Fruit fly (Drosophila melanogaster) whole organism, embryonic: ENCODE measurements around the gene Rbm13.

ENCODE experiments used
- ATbp ChIP-seq: fragments of 200-800 bp; sonication (Bioruptor generic); optimal IDR thresholded peaks from 2 replicates; lab custom pipeline; 2017; ENCODE audit warnings: missing biosample characterization, mild to moderate bottlenecking, missing genetic modification characterization, missing genetic modification reagents
- CG1024 ChIP-seq: fragments of 200-800 bp; sonication (Bioruptor generic); IDR thresholded peaks from 2 replicates; pipeline ENCODE4 v1.3.6; 2022; ENCODE audit warnings: missing biosample characterization, missing genetic modification characterization
- CG11085 ChIP-seq: fragments of 200-800 bp; sonication (Bioruptor generic); IDR thresholded peaks from 2 replicates; pipeline ENCODE4 v1.3.6; 2022; ENCODE audit warnings: missing biosample characterization, missing genetic modification characterization
- CG13287 ChIP-seq: fragments of 200-800 bp; sonication (Bioruptor generic); IDR thresholded peaks from 2 replicates; pipeline ENCODE4 v1.3.6; 2022; ENCODE audit warnings: missing biosample characterization, missing genetic modification characterization; ENCODE audit not compliant: partially characterized antibody
- CG17385 ChIP-seq: fragments of 200-800 bp; sonication (Bioruptor generic); optimal IDR thresholded peaks from 3 replicates; lab custom pipeline; 2018; ENCODE audit warnings: missing biosample characterization, mild to moderate bottlenecking, missing genetic modification characterization
- CG18262 ChIP-seq: fragments of 200-800 bp; optimal IDR thresholded peaks from 3 replicates; lab custom pipeline; 2019; ENCODE audit warnings: missing biosample characterization, mild to moderate bottlenecking, missing genetic modification characterization, moderate library complexity
- CG18476 ChIP-seq: fragments of 200-800 bp; sonication (Bioruptor generic); optimal IDR thresholded peaks from 2 replicates; lab custom pipeline; 2016; ENCODE audit warnings: missing biosample characterization, mild to moderate bottlenecking, missing genetic modification characterization
- CG32767 ChIP-seq: fragments of 200-800 bp; sonication (Bioruptor generic); IDR thresholded peaks from 2 replicates; pipeline ENCODE4 v1.3.6; 2022; ENCODE audit warnings: missing biosample characterization, missing genetic modification characterization
- CG32772 ChIP-seq: fragments of 200-800 bp; sonication (Bioruptor generic); IDR thresholded peaks from 2 replicates; pipeline ENCODE4 v1.3.6; 2022; ENCODE audit warnings: missing biosample characterization, missing genetic modification characterization
- CG34224 ChIP-seq: fragments of 200-800 bp; sonication (Bioruptor generic); IDR thresholded peaks from 3 replicates; pipeline ENCODE4 v1.3.6; 2022; ENCODE audit warnings: missing biosample characterization, missing genetic modification characterization; ENCODE audit not compliant: partially characterized antibody
- CG3995 ChIP-seq: fragments of 200-800 bp; sonication (Bioruptor generic); optimal IDR thresholded peaks from 3 replicates; lab custom pipeline; 2016; ENCODE audit warnings: missing biosample characterization, missing genetic modification characterization
- CG4730 ChIP-seq: fragments of 200-800 bp; sonication (Bioruptor generic); IDR thresholded peaks from 2 replicates; pipeline ENCODE4 v1.3.6; 2022; ENCODE audit warnings: missing biosample characterization, missing genetic modification characterization
- CG4854 ChIP-seq: fragments of 200-800 bp; sonication (Bioruptor generic); optimal IDR thresholded peaks from 2 replicates; lab custom pipeline; 2016; ENCODE audit warnings: missing biosample characterization, missing genetic modification characterization, inconsistent platforms
- CG6175 ChIP-seq: fragments of 200-800 bp; sonication (Bioruptor generic); IDR thresholded peaks from 3 replicates; pipeline ENCODE4 v1.3.6; 2022; ENCODE audit warnings: missing biosample characterization, missing genetic modification characterization
- CG7987 ChIP-seq: fragments of 200-800 bp; sonication (Bioruptor generic); optimal IDR thresholded peaks from 2 replicates; lab custom pipeline; 2018; ENCODE audit warnings: missing biosample characterization, mild to moderate bottlenecking, missing genetic modification characterization, moderate library complexity
- CG8359 ChIP-seq: fragments of 200-800 bp; sonication (Bioruptor generic); optimal IDR thresholded peaks from 2 replicates; lab custom pipeline; 2017; ENCODE audit warnings: missing biosample characterization, mild to moderate bottlenecking, missing genetic modification characterization, borderline replicate concordance
- CG9876 ChIP-seq: fragments of 200-800 bp; sonication (Bioruptor generic); optimal IDR thresholded peaks from 2 replicates; lab custom pipeline; 2016; ENCODE audit warnings: missing biosample characterization, missing genetic modification characterization
- CoRest ChIP-seq: fragments of 200-800 bp; sonication (Bioruptor generic); optimal IDR thresholded peaks from 3 replicates; lab custom pipeline; 2018; ENCODE audit warnings: missing biosample characterization, mild to moderate bottlenecking, missing genetic modification characterization, moderate library complexity
- D19A ChIP-seq: fragments of 200-800 bp; optimal IDR thresholded peaks from 3 replicates; lab custom pipeline; 2019; ENCODE audit warnings: missing biosample characterization, mild to moderate bottlenecking, missing genetic modification characterization, moderate library complexity
- Dp ChIP-seq: fragments of 200-800 bp; sonication (Bioruptor generic); optimal IDR thresholded peaks from 2 replicates; lab custom pipeline; 2018; ENCODE audit warnings: missing biosample characterization, mild to moderate bottlenecking, missing genetic modification characterization, moderate library complexity
- Drgx ChIP-seq: fragments of 200-800 bp; sonication (Bioruptor generic); IDR thresholded peaks from 2 replicates; pipeline ENCODE4 v1.3.6; 2022; ENCODE audit warnings: missing biosample characterization, missing genetic modification characterization
- Ets65A ChIP-seq: fragments of 200-800 bp; sonication (Bioruptor generic); peaks from one replicate; lab custom pipeline; 2016; ENCODE audit warnings: missing biosample characterization, missing genetic modification characterization
- HLH4C ChIP-seq: fragments of 200-800 bp; sonication (Bioruptor generic); IDR thresholded peaks from 3 replicates; pipeline ENCODE4 v1.3.6; 2022; ENCODE audit warnings: missing biosample characterization, missing genetic modification characterization; ENCODE audit not compliant: partially characterized antibody
- HLH54F ChIP-seq: fragments of 200-800 bp; sonication (Bioruptor generic); optimal IDR thresholded peaks from 3 replicates; lab custom pipeline; 2016; ENCODE audit warnings: missing biosample characterization, missing genetic modification characterization
- Hr3 ChIP-seq: fragments of 200-800 bp; sonication (Bioruptor generic); optimal IDR thresholded peaks from 3 replicates; lab custom pipeline; 2016; ENCODE audit warnings: missing biosample characterization, missing genetic modification characterization
- Lim3 ChIP-seq: fragments of 200-800 bp; sonication (Bioruptor generic); IDR thresholded peaks from 2 replicates; pipeline ENCODE4 v1.3.6; 2022; ENCODE audit warnings: missing biosample characterization, missing genetic modification characterization
- MBD-R2 ChIP-seq: fragments of 200-800 bp; sonication (Bioruptor generic); IDR thresholded peaks from 2 replicates; pipeline ENCODE4 v1.3.6; 2022; ENCODE audit warnings: missing biosample characterization, missing genetic modification characterization
- Myb ChIP-seq: fragments of 200-800 bp; sonication (Bioruptor generic); optimal IDR thresholded peaks from 2 replicates; lab custom pipeline; 2016; ENCODE audit warnings: missing biosample characterization, missing genetic modification characterization
- Opbp ChIP-seq: fragments of 200-800 bp; sonication (Bioruptor generic); IDR thresholded peaks from 3 replicates; pipeline ENCODE4 v1.3.6; 2022; ENCODE audit warnings: missing biosample characterization, missing genetic modification characterization; ENCODE audit not compliant: partially characterized antibody
- Rfx ChIP-seq: fragments of 200-800 bp; sonication (Bioruptor generic); IDR thresholded peaks from 2 replicates; pipeline ENCODE4 v1.3.6; 2022; ENCODE audit warnings: missing biosample characterization, missing genetic modification characterization
- Tbp ChIP-seq: fragments of >200 bp; optimal IDR thresholded peaks from 2 replicates; lab custom pipeline; 2018; ENCODE audit warnings: missing biosample characterization, missing genetic modification characterization
- Xrp1 ChIP-seq: fragments of 200-800 bp; sonication (Bioruptor generic); IDR thresholded peaks from 2 replicates; pipeline ENCODE4 v1.3.6; 2022; ENCODE audit warnings: missing biosample characterization, missing genetic modification characterization
- bbx ChIP-seq: fragments of 200-800 bp; sonication (Bioruptor generic); IDR thresholded peaks from 2 replicates; pipeline ENCODE4 v1.3.6; 2022; ENCODE audit warnings: missing biosample characterization, missing genetic modification characterization; ENCODE audit not compliant: partially characterized antibody
- btn ChIP-seq: fragments of 200-800 bp; sonication (Bioruptor generic); optimal IDR thresholded peaks from 2 replicates; lab custom pipeline; 2016; ENCODE audit warnings: missing biosample characterization, missing genetic modification characterization
- danr ChIP-seq: fragments of 200-800 bp; sonication (Bioruptor generic); IDR thresholded peaks from 2 replicates; pipeline ENCODE4 v1.3.6; 2022; ENCODE audit warnings: missing biosample characterization, missing genetic modification characterization
- emc ChIP-seq: fragments of 200-800 bp; sonication (Bioruptor generic); optimal IDR thresholded peaks from 2 replicates; lab custom pipeline; 2016; ENCODE audit warnings: missing biosample characterization, missing genetic modification characterization
- grau ChIP-seq: fragments of 200-800 bp; optimal IDR thresholded peaks from 3 replicates; lab custom pipeline; 2019; ENCODE audit warnings: missing biosample characterization, mild to moderate bottlenecking, missing genetic modification characterization, moderate library complexity
- ham ChIP-seq: fragments of 200-800 bp; sonication (Bioruptor generic); IDR thresholded peaks from 2 replicates; pipeline ENCODE4 v1.3.6; 2022; ENCODE audit warnings: missing biosample characterization, missing genetic modification characterization
- hbn ChIP-seq: fragments of 200-800 bp; sonication (Bioruptor generic); IDR thresholded peaks from 2 replicates; pipeline ENCODE4 v1.3.6; 2022; ENCODE audit warnings: missing biosample characterization, missing genetic modification characterization; ENCODE audit not compliant: partially characterized antibody
- inv ChIP-seq: fragments of 200-800 bp; sonication (Bioruptor generic); IDR thresholded peaks from 2 replicates; pipeline ENCODE4 v1.3.6; 2022; ENCODE audit warnings: missing biosample characterization, missing genetic modification characterization; ENCODE audit not compliant: partially characterized antibody
- lab ChIP-seq: fragments of 200-800 bp; sonication (Bioruptor generic); optimal IDR thresholded peaks from 3 replicates; lab custom pipeline; 2017; ENCODE audit warnings: missing biosample characterization, missing genetic modification characterization, mild to moderate bottlenecking, moderate library complexity, missing genetic modification reagents
- luna ChIP-seq: fragments of 200-800 bp; sonication (Bioruptor generic); optimal IDR thresholded peaks from 2 replicates; lab custom pipeline; 2016; ENCODE audit warnings: missing biosample characterization, missing genetic modification characterization
- mld ChIP-seq: fragments of 200-800 bp; sonication (Bioruptor generic); IDR thresholded peaks from 3 replicates; pipeline ENCODE4 v1.3.6; 2022; ENCODE audit warnings: missing biosample characterization, missing genetic modification characterization; ENCODE audit not compliant: partially characterized antibody
- nerfin-1 ChIP-seq: fragments of 200-800 bp; sonication (Bioruptor generic); optimal IDR thresholded peaks from 3 replicates; lab custom pipeline; 2019; ENCODE audit warnings: missing biosample characterization, mild to moderate bottlenecking, missing genetic modification characterization, moderate library complexity
- nom ChIP-seq: fragments of 200-800 bp; sonication (Bioruptor generic); optimal IDR thresholded peaks from 2 replicates; lab custom pipeline; 2017; ENCODE audit warnings: missing biosample characterization, missing genetic modification characterization, mild to moderate bottlenecking, moderate library complexity, missing genetic modification reagents
- onecut ChIP-seq: fragments of 200-800 bp; sonication (Bioruptor generic); IDR thresholded peaks from 2 replicates; pipeline ENCODE4 v1.3.6; 2022; ENCODE audit warnings: missing biosample characterization, missing genetic modification characterization
- org-1 ChIP-seq: fragments of 200-800 bp; sonication (Bioruptor generic); optimal IDR thresholded peaks from 2 replicates; lab custom pipeline; 2017; ENCODE audit warnings: missing biosample characterization, missing genetic modification characterization
- seq ChIP-seq: fragments of 200-800 bp; sonication (Bioruptor generic); IDR thresholded peaks from 2 replicates; pipeline ENCODE4 v1.3.6; 2022; ENCODE audit warnings: missing biosample characterization, missing genetic modification characterization
- sna ChIP-seq: fragments of 200-800 bp; sonication (Bioruptor generic); IDR thresholded peaks from 2 replicates; pipeline ENCODE4 v1.3.6; 2022; ENCODE audit warnings: missing biosample characterization, missing genetic modification characterization; ENCODE audit not compliant: partially characterized antibody
- vvl ChIP-seq: fragments of 200-800 bp; sonication (Bioruptor generic); IDR thresholded peaks from 2 replicates; pipeline ENCODE4 v1.3.6; 2022; ENCODE audit warnings: missing biosample characterization, missing genetic modification characterization
- zen2 ChIP-seq: fragments of 200-800 bp; sonication (Bioruptor generic); IDR thresholded peaks from 3 replicates; pipeline ENCODE4 v1.3.6; 2022; ENCODE audit warnings: missing biosample characterization, missing genetic modification characterization; ENCODE audit not compliant: partially characterized antibody

The Rbm13 gene

dm6 chrX:8896080-8896479, 5.4 kb upstream of the Rbm13 start (continued):
- TF ChIP-seq vvl (GFP tag; lab: Robert Waterston, UW) (peak; percentile 98), Myb (GFP tag; lab: Kevin White, UChicago) (peak; percentile 31), danr (peak; percentile 94), Hr3 (GFP tag; lab: Kevin White, UChicago) (peak; percentile 93), CoRest (tag; lab: Kevin White, UChicago) (peak; percentile 95), CG11085 (peak; percentile 94), CG17385 (GFP tag; lab: Kevin White, UChicago) (peak; percentile 90), Rfx (GFP tag; lab: Robert Waterston, UW) (peak; percentile 98), onecut (peak; percentile 86), bbx (GFP tag; lab: Robert Waterston, UW) (no peak), MBD-R2 (peak; percentile 90), CG4730 (GFP tag; lab: Robert Waterston, UW) (peak; percentile 94), CG13287 (GFP tag; lab: Robert Waterston, UW) (no peak; the same call in 1 of the 2 replicates), CG9876 (peak; percentile 11), Drgx (GFP tag; lab: Robert Waterston, UW) (peak; percentile 97), ATbp (peak; percentile 94), nom (GFP tag; lab: Kevin White, UChicago) (peak; percentile 65), luna (GFP tag; lab: Kevin White, UChicago) (no peak), Lim3 (GFP tag; lab: Robert Waterston, UW) (peak; percentile 91), CG7987 (GFP tag; lab: Kevin White, UChicago) (peak; percentile 83), Xrp1 (peak; percentile 97), grau (tag; lab: Kevin White, UChicago) (peak; percentile 93), CG34224 (GFP tag; lab: Robert Waterston, UW) (no peak), CG18262 (tag; lab: Kevin White, UChicago) (peak; percentile 92), hbn (GFP tag; lab: Robert Waterston, UW) (no peak), CG3995 (GFP tag; lab: Kevin White, UChicago) (peak; percentile 43), CG32772 (GFP tag; lab: Robert Waterston, UW) (peak; percentile 96), zen2 (GFP tag; lab: Robert Waterston, UW) (no peak), org-1 (GFP tag; lab: Kevin White, UChicago) (peak; percentile 87), sna (GFP tag; lab: Robert Waterston, UW) (no peak), mld (no peak), btn (GFP tag; lab: Kevin White, UChicago) (peak; percentile 15), Opbp (no peak), emc (GFP tag; lab: Kevin White, UChicago) (peak; percentile 46), HLH4C (GFP tag; lab: Robert Waterston, UW) (no peak), HLH54F (GFP tag; lab: Kevin White, UChicago) (peak; percentile 66), ham (GFP tag; lab: Robert Waterston, UW) (peak; percentile 79), D19A (tag; lab: Kevin White, UChicago) (peak; percentile 92), Dp (GFP tag; lab: Kevin White, UChicago) (no peak), CG1024 (peak; percentile 93), CG8359 (peak; percentile 81), CG6175 (peak; percentile 93), Tbp (GFP tag; lab: Kevin White, UChicago) (no peak), Ets65A (peak; percentile 95), CG18476 (GFP tag; lab: Kevin White, UChicago) (peak; percentile 84), lab (GFP tag; lab: Kevin White, UChicago) (peak; percentile 97), inv (GFP tag; lab: Robert Waterston, UW) (no peak), CG32767 (peak; percentile 93), seq (peak; percentile 94), CG4854 (GFP tag; lab: Kevin White, UChicago) (peak; percentile 84), nerfin-1 (tag; lab: Kevin White, UChicago) (peak; percentile 90)
